Worm (Caenorhabditis elegans): ENCODE results near the gene pnk-4.

DNA sequence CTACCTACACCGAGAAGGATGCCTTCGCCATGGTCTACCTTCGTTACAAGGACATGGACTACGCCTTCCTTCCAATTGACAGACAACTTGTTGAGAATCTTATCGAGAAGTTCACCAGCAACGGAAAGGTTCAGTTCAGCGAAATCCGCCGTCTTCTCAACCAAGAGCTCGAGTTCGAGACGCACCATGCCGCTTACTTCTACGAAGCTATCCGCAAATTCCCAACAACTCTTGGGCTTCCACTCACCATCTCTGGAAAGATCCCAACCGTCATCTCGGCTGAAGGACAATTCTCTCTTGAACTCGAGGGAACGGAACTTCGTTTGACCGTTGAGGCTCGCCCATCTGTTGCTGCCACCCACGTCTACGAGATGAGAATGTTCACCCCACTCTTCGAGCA, 15.8 kb downstream of the pnk-4 start:
- no peak for TF ChIP-seq nhr-237 (tag; optimal IDR thresholded peaks at IDR 0.05)
- no peak for TF ChIP-seq nhr-43 (tag; optimal IDR thresholded peaks at IDR 0.05; ENCODE audit: poor library complexity, severe bottlenecking)
- no peak for TF ChIP-seq pha-4 (tag; optimal IDR thresholded peaks at IDR 0.05)
- TF ChIP-seq aly-2 (tag; optimal IDR thresholded peaks at IDR 0.05) = no peak
- TF ChIP-seq lin-15B (tag; optimal IDR thresholded peaks at IDR 0.05) = no peak
- TF ChIP-seq unc-62 (GFP tag; optimal IDR thresholded peaks at IDR 0.05) = no peak
- TF ChIP-seq nfya-1 (tag; optimal IDR thresholded peaks at IDR 0.05; ENCODE audit: insufficient read depth) = no peak
- no peak for TF ChIP-seq nhr-12 (tag; optimal IDR thresholded peaks at IDR 0.05)
- no peak for TF ChIP-seq lin-39 (tag; optimal IDR thresholded peaks at IDR 0.05)
- TF ChIP-seq nhr-77 (tag; optimal IDR thresholded peaks at IDR 0.05) = no peak
- no peak for TF ChIP-seq skn-1 (tag; optimal IDR thresholded peaks at IDR 0.05)
